Fruit fly (Drosophila melanogaster): ENCODE measurements around the gene CG34345.

CG34345 gene

dm6 chr2L:6612477-6613004 lies 10.4 kb upstream of the CG34345 start (continued):
- TF ChIP-seq CG10959 (GFP tag; IDR thresholded peaks at IDR 0.05) (peak; percentile 100), CG8290 (GFP tag; optimal IDR thresholded peaks at IDR 0.05) (peak; percentile 100), CG8290 (tag; optimal IDR thresholded peaks at IDR 0.05) (peak; percentile 100), Rx (GFP tag; IDR thresholded peaks at IDR 0.05) (peak; percentile 100), Dfd (GFP tag; optimal IDR thresholded peaks at IDR 0.05) (peak in 1 of 2 experiments; percentile 96), gfzf (GFP tag; optimal IDR thresholded peaks at IDR 0.05) (peak; percentile 54), Dref (GFP tag; IDR thresholded peaks at IDR 0.05) (peak; percentile 63), zen (tag; optimal IDR thresholded peaks at IDR 0.05) (peak; percentile 100), ato (GFP tag; IDR thresholded peaks at IDR 0.05; ENCODE audit: partially characterized antibody) (peak; percentile 70; the same call in 1 of the 2 replicates), salm (tag; optimal IDR thresholded peaks at IDR 0.05) (peak; percentile 100), CoRest (tag; optimal IDR thresholded peaks at IDR 0.05) (peak; percentile 100), CG13287 (GFP tag; IDR thresholded peaks at IDR 0.05; ENCODE audit: partially characterized antibody) (peak; percentile 55; the same call in 1 of the 2 replicates), hbn (GFP tag; IDR thresholded peaks at IDR 0.05; ENCODE audit: partially characterized antibody) (no peak), Poxn (GFP tag; IDR thresholded peaks at IDR 0.05) (peak; percentile 100), CG7987 (GFP tag; optimal IDR thresholded peaks at IDR 0.05) (peak; percentile 100), dm (GFP tag; optimal IDR thresholded peaks at IDR 0.05) (peak; percentile 100), hth (optimal IDR thresholded peaks at IDR 0.05) (no peak), usp (GFP tag; optimal IDR thresholded peaks at IDR 0.05) (no peak), hb (GFP tag; IDR thresholded peaks at IDR 0.05; ENCODE audit: partially characterized antibody) (no peak), ab (GFP tag; optimal IDR thresholded peaks at IDR 0.05) (peak; percentile 99), schlank (tag; optimal IDR thresholded peaks at IDR 0.05) (peak; percentile 100), CG1647 (GFP tag; optimal IDR thresholded peaks at IDR 0.05) (peak; percentile 100), CG8924 (tag; optimal IDR thresholded peaks at IDR 0.05) (peak; percentile 100), CG12155 (GFP tag; optimal IDR thresholded peaks at IDR 0.05) (peak; percentile 100), cwo (GFP tag; optimal IDR thresholded peaks at IDR 0.05) (peak; percentile 100), CG12299 (tag; optimal IDR thresholded peaks at IDR 0.05) (peak; percentile 100), B-H1 (GFP tag; IDR thresholded peaks at IDR 0.05) (peak; percentile 100), CG10565 (GFP tag; optimal IDR thresholded peaks at IDR 0.05) (peak; percentile 99), btn (GFP tag; optimal IDR thresholded peaks at IDR 0.05) (peak; percentile 100), CG10543 (GFP tag; optimal IDR thresholded peaks at IDR 0.05) (peak; percentile 100), lola (GFP tag; optimal IDR thresholded peaks at IDR 0.05) (peak in 1 of 3 experiments; percentile 100), Nf-YC (tag; optimal IDR thresholded peaks at IDR 0.05) (peak; percentile 97), CG10147 (GFP tag; optimal IDR thresholded peaks at IDR 0.05) (peak; percentile 100), CG17328 (GFP tag; IDR thresholded peaks at IDR 0.05) (peak; percentile 100), gce (GFP tag; IDR thresholded peaks at IDR 0.05) (peak; percentile 100), gsb (GFP tag; IDR thresholded peaks at IDR 0.05) (peak; percentile 100), Lim3 (GFP tag; IDR thresholded peaks at IDR 0.05) (peak; percentile 100), CG32767 (GFP tag; IDR thresholded peaks at IDR 0.05) (peak; percentile 100), shn (GFP tag; optimal IDR thresholded peaks at IDR 0.05) (peak; percentile 100), D19A (tag; optimal IDR thresholded peaks at IDR 0.05) (peak; percentile 99), Taf1 (GFP tag; IDR thresholded peaks at IDR 0.05) (peak; percentile 100), BEAF-32 (GFP tag; optimal IDR thresholded peaks at IDR 0.05) (peak; percentile 55), CG31365 (tag; optimal IDR thresholded peaks at IDR 0.05) (peak; percentile 97), pan (optimal IDR thresholded peaks at IDR 0.05) (no peak), pan (GFP tag; optimal IDR thresholded peaks at IDR 0.05 in 1 of 2, IDR thresholded peaks at IDR 0.05 in 1 of 2) (peak in 1 of 2 experiments; percentile 100), az2 (GFP tag; optimal IDR thresholded peaks at IDR 0.05) (peak; percentile 100), CG11723 (GFP tag; optimal IDR thresholded peaks at IDR 0.05) (peak; percentile 100), CG2120 (GFP tag; optimal IDR thresholded peaks at IDR 0.05) (peak; percentile 100), Mrtf (GFP tag; IDR thresholded peaks at IDR 0.05) (peak; percentile 100), ham (GFP tag; IDR thresholded peaks at IDR 0.05) (peak; percentile 100), CG12942 (GFP tag; optimal IDR thresholded peaks at IDR 0.05) (peak; percentile 100)

All from whole organism, embryonic.